Fruit fly (Drosophila melanogaster): ENCODE data around the gene Sh.

The Sh gene

DNA sequence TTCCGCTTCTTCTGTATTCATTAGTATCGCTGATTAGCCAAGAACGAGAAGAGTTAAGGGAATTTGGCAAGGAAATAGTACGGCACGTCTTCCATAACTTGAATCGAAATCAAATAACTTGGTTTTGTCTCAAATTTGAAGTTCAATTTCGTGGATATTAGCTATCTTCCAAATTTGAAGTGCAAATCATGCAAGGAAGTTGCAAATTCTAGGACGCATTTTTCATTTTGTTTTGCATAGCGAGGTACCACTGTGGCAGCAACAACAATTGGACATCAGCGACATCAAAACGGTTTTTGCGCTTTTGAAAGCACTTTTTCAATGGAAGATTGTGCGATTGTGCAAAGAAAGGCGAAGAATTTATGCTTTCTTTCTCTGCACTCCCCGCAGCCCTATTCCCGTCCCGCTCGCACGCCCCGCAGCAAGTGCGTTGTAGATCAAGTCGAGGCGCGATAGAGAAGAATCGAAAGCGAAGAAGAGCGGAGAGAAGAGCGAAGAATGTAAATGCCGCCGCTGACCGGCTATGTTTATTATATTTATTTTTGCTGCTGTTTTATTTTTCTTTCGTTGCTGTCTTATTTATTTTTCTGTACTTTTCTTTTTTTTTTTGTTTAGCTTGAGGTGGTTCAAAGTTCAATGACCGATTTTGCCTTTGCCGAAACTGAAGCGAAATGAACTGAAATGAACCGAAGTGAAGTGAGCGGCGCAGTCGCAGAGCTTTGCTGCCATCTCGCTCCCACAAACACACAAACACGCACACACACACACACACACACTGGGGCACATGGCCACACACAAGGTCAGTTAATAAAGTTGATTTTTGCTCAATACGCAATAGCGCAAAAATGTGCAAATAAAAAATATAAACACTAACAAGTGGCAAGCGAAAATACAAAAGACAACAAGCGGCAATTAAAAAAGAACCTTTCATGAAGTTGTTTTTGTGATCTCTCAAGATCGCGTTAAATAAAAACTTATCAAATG lies 181.6 kb downstream of the Sh start (continued):
- TF ChIP-seq ranshi (GFP tag; IDR thresholded peaks at IDR 0.05) (peak; percentile 65; the same call in 1 of the 2 replicates), CG8290 (GFP tag; optimal IDR thresholded peaks at IDR 0.05) (no peak), CG8290 (tag; optimal IDR thresholded peaks at IDR 0.05) (peak in 1 of 2 experiments; percentile 85), Usf (GFP tag; optimal IDR thresholded peaks at IDR 0.05) (peak; percentile 63), HmgD (GFP tag; optimal IDR thresholded peaks at IDR 0.05) (no peak), gcm2 (GFP tag; optimal IDR thresholded peaks at IDR 0.05) (no peak), CG8089 (GFP tag; optimal IDR thresholded peaks at IDR 0.05) (no peak), CG12155 (GFP tag; optimal IDR thresholded peaks at IDR 0.05) (peak; percentile 58), pb (GFP tag; optimal IDR thresholded peaks at IDR 0.05) (peak; percentile 2), CG2199 (GFP tag; IDR thresholded peaks at IDR 0.05) (no peak), CG15269 (tag; optimal IDR thresholded peaks at IDR 0.05) (peak; percentile 70), phol (tag; optimal IDR thresholded peaks at IDR 0.05) (peak; percentile 51), CG1647 (GFP tag; optimal IDR thresholded peaks at IDR 0.05) (peak; percentile 47), CG12769 (tag; optimal IDR thresholded peaks at IDR 0.05) (peak; percentile 89), crol (GFP tag; IDR thresholded peaks at IDR 0.05) (peak; percentile 82), gce (GFP tag; IDR thresholded peaks at IDR 0.05) (0 out of 3 replicates have a peak, but pooled peaks have one; percentile 17), CG6689 (GFP tag; IDR thresholded peaks at IDR 0.05) (no peak), CG14441 (GFP tag; IDR thresholded peaks at IDR 0.05) (peak; percentile 73), toy (GFP tag; IDR thresholded peaks at IDR 0.05) (no peak), Drgx (GFP tag; IDR thresholded peaks at IDR 0.05) (peak; percentile 79), HLH4C (GFP tag; IDR thresholded peaks at IDR 0.05; ENCODE audit: partially characterized antibody) (no peak), CG10274 (GFP tag; optimal IDR thresholded peaks at IDR 0.05) (peak; percentile 29), Dip2 (GFP tag; IDR thresholded peaks at IDR 0.05) (no peak), CG8944 (GFP tag; optimal IDR thresholded peaks at IDR 0.05) (peak; percentile 43), CG7928 (GFP tag; optimal IDR thresholded peaks at IDR 0.05) (peak; percentile 25), tna (GFP tag; IDR thresholded peaks at IDR 0.05; ENCODE audit: partially characterized antibody) (no peak), CG31224 (GFP tag; IDR thresholded peaks at IDR 0.05) (peak; percentile 46; the same call in 1 of the 2 replicates), Bdp1 (GFP tag; optimal IDR thresholded peaks at IDR 0.05) (no peak), row (GFP tag; IDR thresholded peaks at IDR 0.05) (peak; percentile 64), CG4404 (GFP tag; IDR thresholded peaks at IDR 0.05) (peak; percentile 40; the same call in 1 of the 2 replicates), CHES-1-like (GFP tag; optimal IDR thresholded peaks at IDR 0.05) (peak; percentile 48), CG12219 (GFP tag; optimal IDR thresholded peaks at IDR 0.05) (peak; percentile 21), dimm (GFP tag; IDR thresholded peaks at IDR 0.05) (no peak), hb (GFP tag; IDR thresholded peaks at IDR 0.05; ENCODE audit: partially characterized antibody) (no peak), zfh1 (GFP tag; IDR thresholded peaks at IDR 0.05) (peak; percentile 33; the same call in 1 of the 3 replicates), CG11085 (GFP tag; IDR thresholded peaks at IDR 0.05) (peak; percentile 57; the same call in 1 of the 2 replicates), CG16863 (GFP tag; optimal IDR thresholded peaks at IDR 0.05) (peak; percentile 39), CG10321 (GFP tag; IDR thresholded peaks at IDR 0.05) (no peak), CG34422 (GFP tag; IDR thresholded peaks at IDR 0.05) (peak; percentile 23; the same call in 1 of the 3 replicates), CG10147 (GFP tag; optimal IDR thresholded peaks at IDR 0.05) (no peak), ind (GFP tag; optimal IDR thresholded peaks at IDR 0.05) (peak; percentile 80), fd3F (GFP tag; optimal IDR thresholded peaks at IDR 0.05) (peak; percentile 45), CG4730 (GFP tag; IDR thresholded peaks at IDR 0.05) (peak; percentile 30; the same call in 1 of the 2 replicates), Asciz (GFP tag; optimal IDR thresholded peaks at IDR 0.05) (peak; percentile 0), MTF-1 (GFP tag; optimal IDR thresholded peaks at IDR 0.05; ENCODE audit: borderline replicate concordance) (no peak), CG17328 (GFP tag; IDR thresholded peaks at IDR 0.05) (0 out of 2 replicates have a peak, but pooled peaks have one; percentile 21), Hr51 (GFP tag; optimal IDR thresholded peaks at IDR 0.05) (peak; percentile 6 to 59), CG18619 (GFP tag; optimal IDR thresholded peaks at IDR 0.05) (peak; percentile 16), vfl (GFP tag; optimal IDR thresholded peaks at IDR 0.05) (peak; percentile 28)

Measured in whole organism, embryonic.